Fruit fly (Drosophila melanogaster) S2 (cell line): ENCODE measurements around the gene RhoL.

Experiments used
- CG8478 ChIP-seq: fragments of >200 bp; optimal IDR thresholded peaks from 2 replicates; lab custom pipeline; 2018
- CTCF ChIP-seq, 2 experiments: fragments of >200 bp; optimal IDR thresholded peaks; 2 replicates each; lab custom pipeline; 2018

RhoL gene

DNA sequence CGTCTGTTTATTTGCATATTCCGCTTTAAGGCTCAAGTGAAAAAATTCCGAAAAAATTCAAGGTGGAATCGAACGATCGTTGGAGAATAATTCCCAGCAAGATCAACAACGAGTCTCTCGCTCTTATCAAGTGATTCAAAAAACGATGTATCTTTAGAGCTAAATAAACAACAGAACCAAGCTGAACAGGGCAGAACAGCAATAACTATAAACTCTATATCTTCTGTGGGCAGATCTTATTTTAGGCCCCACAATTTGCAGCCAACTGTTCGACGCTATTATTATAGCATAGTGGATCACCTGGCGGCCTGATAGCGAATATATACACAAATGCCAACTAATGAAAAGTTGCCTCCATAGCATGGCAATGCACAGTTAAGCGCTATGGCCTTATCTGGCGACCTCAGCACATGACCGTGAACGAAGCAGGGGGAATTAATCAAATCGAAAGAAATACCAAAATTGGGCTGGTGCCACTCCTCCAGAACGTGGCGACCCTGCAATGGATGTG lies 27.1 kb upstream of the RhoL start:
- no peak for TF ChIP-seq CTCF (optimal IDR thresholded peaks at IDR 0.05; lab: Kevin White, UChicago)
- TF ChIP-seq CG8478 (lab: Kevin White, UChicago): no peak

- no peak for TF ChIP-seq CTCF (optimal IDR thresholded peaks at IDR 0.05; lab: Kevin White, UChicago)
- TF ChIP-seq CG8478 (lab: Kevin White, UChicago): no peak
Measured at dm6 chr3R:9527907-9528842, 25.8 kb upstream of the RhoL start.

- TF ChIP-seq CG8478 (lab: Kevin White, UChicago): no peak
- no peak for TF ChIP-seq CTCF (optimal IDR thresholded peaks at IDR 0.05; lab: Kevin White, UChicago)
Measured at dm6 chr3R:9516400-9516852, 14.0 kb upstream of the RhoL start.

DNA sequence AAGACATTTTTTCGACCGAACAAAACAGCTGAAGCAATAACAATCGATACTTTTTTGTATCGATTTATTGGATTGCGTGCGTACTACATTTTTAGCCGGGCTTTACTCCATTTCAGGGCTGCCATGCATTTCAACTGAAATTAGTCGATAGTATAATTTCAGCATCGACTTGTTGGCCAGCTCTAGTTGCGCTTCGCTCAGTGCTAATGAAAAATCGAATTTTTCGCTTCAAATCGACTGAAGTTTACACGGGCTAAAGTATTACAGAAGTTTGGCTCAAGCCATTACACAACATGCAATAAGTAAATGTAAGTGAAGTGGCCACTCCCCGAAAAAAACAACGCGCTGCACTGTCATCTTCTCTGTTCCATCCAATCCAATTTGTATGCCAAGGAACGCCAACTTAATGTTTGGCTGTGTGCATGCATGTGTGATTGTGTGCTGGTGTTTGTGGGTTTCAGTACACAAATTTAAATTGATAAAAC lies 13.5 kb upstream of the RhoL start, which contains the start of the genes mRpL47, CG8176 and Kdm3:
TSS of gene mRpL47 (minus strand) at position 49 of the 485 bp plus-strand sequence.
TSS of gene CG8176 (plus strand) at position 148 of the 485 bp plus-strand sequence.
TSS of gene Kdm3 (plus strand) at position 148 of the 485 bp plus-strand sequence.
- TF ChIP-seq CG8478 (lab: Kevin White, UChicago) (no peak), CTCF (optimal IDR thresholded peaks at IDR 0.05; lab: Kevin White, UChicago) (peak; percentile 58 to 61)

DNA sequence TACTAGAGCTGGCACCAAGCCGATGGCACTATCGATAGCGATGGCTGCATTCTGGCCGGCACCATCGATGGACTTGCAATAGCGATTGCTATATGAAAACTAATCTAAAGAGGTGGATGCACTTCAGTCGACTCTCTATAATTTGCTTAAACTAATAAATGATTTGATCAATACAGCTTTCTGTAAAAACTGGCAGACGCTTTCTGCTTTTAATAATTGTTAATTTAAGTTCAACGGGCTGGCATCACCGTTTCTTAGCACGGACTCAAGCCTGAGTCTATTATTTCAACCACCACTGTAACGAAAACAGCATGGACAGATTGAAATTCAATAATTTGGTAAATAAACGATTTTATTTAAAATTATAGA lies 10.7 kb upstream of the RhoL start, which contains the start of the genes Ras85D and Rlb1:
TSS of gene Ras85D (minus strand) at position 16 of the 369 bp plus-strand sequence.
TSS of gene Rlb1 (plus strand) at position 276 of the 369 bp plus-strand sequence.
- TF ChIP-seq CG8478 (lab: Kevin White, UChicago): no peak

dm6 chr3R:9512193-9513051 lies 10.0 kb upstream of the RhoL start:
- TF ChIP-seq CG8478 (lab: Kevin White, UChicago): no peak
- TF ChIP-seq CTCF (optimal IDR thresholded peaks at IDR 0.05; lab: Kevin White, UChicago): no peak

DNA sequence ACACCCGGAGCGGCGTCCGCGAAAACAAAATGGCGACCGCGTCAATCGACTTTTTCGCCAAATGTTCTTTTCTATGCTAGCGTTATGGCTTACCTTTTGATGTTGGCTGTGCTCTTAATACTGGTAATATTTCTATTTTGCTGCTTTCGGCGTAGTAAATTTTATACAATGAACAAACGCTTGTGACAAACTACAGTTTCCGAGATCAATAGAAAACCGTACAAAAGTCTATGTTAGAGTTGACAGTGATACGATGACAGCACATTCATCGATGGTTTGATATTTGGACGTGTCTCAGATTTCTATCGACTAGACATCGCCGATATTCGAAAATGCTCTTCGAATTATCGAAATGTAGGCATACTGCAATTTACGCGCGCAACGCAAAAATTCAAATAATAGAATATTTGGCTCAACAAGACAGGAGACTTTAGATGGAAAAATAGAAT lies 7.7 kb upstream of the RhoL start, which contains the start of gene rump:
TSS of gene rump (minus strand) at position 255 of the 449 bp plus-strand sequence.
- TF ChIP-seq CG8478 (lab: Kevin White, UChicago) (no peak), CTCF (optimal IDR thresholded peaks at IDR 0.05; lab: Kevin White, UChicago) (no peak)

DNA sequence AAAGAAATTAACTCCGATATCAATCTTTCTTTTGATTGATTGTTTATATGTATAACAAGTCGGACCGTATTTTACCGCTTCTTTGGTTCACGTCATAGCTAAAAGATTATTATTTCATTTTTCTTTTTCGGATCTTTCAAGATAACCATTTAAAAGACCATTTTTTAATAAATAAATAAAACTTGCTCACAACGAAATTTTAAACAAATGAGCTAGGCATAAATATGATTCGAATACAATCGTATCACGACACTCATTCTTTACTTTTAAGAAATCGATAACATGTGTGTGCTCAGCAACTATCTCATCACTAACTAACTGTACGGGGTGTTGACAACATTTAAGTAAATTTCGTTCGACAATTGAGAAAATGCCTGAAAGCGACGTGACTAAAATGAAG lies 2.0 kb upstream of the RhoL start, which contains the start of gene CG8149:
TSS of gene CG8149 (plus strand) at position 302 of the 400 bp plus-strand sequence.
- no peak for TF ChIP-seq CG8478 (lab: Kevin White, UChicago)
- TF ChIP-seq CTCF (optimal IDR thresholded peaks at IDR 0.05; lab: Kevin White, UChicago): no peak

dm6 chr3R:9503329-9504088 lies 1.1 kb upstream of the RhoL start:
- TF ChIP-seq CTCF (optimal IDR thresholded peaks at IDR 0.05; lab: Kevin White, UChicago) (no peak), CG8478 (lab: Kevin White, UChicago) (no peak)

- TF ChIP-seq CG8478 (lab: Kevin White, UChicago): no peak
- no peak for TF ChIP-seq CTCF (optimal IDR thresholded peaks at IDR 0.05; lab: Kevin White, UChicago)
Measured at dm6 chr3R:9501489-9502415, 629 bp downstream of the RhoL start.

DNA sequence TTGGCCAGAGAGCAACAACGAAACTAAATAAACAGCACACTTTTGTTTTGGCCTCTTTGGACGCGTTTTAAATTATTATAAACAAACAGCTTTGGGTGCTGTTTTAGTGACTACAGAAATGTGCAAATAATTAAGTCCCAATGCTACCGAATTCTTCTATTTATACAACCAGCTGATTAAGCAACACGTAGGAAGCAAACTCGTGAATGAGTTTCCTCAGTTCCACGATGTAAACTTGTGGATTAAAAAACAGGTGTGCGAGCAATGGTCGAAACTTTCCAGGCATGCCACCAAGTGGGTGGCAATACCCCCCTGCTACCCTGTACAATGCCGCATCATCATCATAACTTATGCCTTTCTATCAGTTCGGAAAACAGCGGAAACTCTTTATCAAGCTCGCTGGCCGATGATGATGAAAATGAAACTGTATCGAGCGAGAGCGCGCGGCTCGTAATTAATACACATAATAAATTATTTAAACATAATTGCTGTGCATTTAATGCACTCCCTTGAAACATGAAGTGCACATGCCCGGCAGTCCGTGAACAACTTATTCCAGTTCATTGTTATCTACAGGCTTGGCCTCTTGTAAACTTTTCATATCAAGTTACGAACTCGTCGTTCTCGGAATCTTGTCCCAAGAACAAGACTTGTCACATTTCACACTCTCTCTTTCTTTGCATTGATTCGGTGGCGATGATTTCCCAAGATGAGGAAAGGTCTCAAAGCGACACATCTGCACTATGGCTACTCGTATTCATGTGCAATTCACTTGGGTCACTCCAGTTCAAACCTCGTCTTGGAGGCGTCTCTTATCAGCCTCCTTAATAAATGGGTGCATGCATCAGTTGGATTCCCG lies 2.0 kb downstream of the RhoL start:
- TF ChIP-seq CG8478 (lab: Kevin White, UChicago) (no peak), CTCF (optimal IDR thresholded peaks at IDR 0.05; lab: Kevin White, UChicago) (no peak)
